Fruit fly (Drosophila melanogaster): ENCODE data around the gene Slbp.

Gene Slbp

dm6 chr3R:29151621-29152092 is 1.4 kb downstream of the Slbp start, which contains the start of gene eIF2D (continued):
- TF ChIP-seq CG12659 (GFP tag; optimal IDR thresholded peaks at IDR 0.05) (peak; percentile 53), CG10267 (tag; optimal IDR thresholded peaks at IDR 0.05) (peak; percentile 73), Kr (GFP tag; optimal IDR thresholded peaks at IDR 0.05) (no peak), repo (GFP tag; optimal IDR thresholded peaks at IDR 0.05) (no peak), Nf-YC (tag; optimal IDR thresholded peaks at IDR 0.05) (peak; percentile 50), CG9215 (GFP tag; IDR thresholded peaks at IDR 0.05) (no peak; the same call in 1 of the 2 replicates), CG3407 (GFP tag; optimal IDR thresholded peaks at IDR 0.05) (no peak), NK7.1 (GFP tag; optimal IDR thresholded peaks at IDR 0.05) (peak; percentile 18), Bdp1 (GFP tag; optimal IDR thresholded peaks at IDR 0.05) (peak; percentile 20), CkIIα-i1 (GFP tag; IDR thresholded peaks at IDR 0.05) (no peak), psq (GFP tag; optimal IDR thresholded peaks at IDR 0.05) (no peak), Doc2 (GFP tag; IDR thresholded peaks at IDR 0.05) (no peak), CG13894 (tag; optimal IDR thresholded peaks at IDR 0.05) (peak; percentile 26), CG30403 (GFP tag; optimal IDR thresholded peaks at IDR 0.05) (peak; percentile 67), nau (GFP tag; optimal IDR thresholded peaks at IDR 0.05) (no peak), CG33557 (GFP tag; optimal IDR thresholded peaks at IDR 0.05) (peak; percentile 14), mirr (GFP tag; optimal IDR thresholded peaks at IDR 0.05) (no peak), CG4820 (GFP tag; optimal IDR thresholded peaks at IDR 0.05) (peak; percentile 51), sisA (GFP tag; IDR thresholded peaks at IDR 0.05) (no peak; the same call in 1 of the 2 replicates), CG16779 (GFP tag; IDR thresholded peaks at IDR 0.05) (0 out of 2 replicates have a peak, but pooled peaks have one; percentile 14), bbx (GFP tag; IDR thresholded peaks at IDR 0.05; ENCODE audit: partially characterized antibody) (no peak), Gsc (GFP tag; IDR thresholded peaks at IDR 0.05) (no peak), Awh (GFP tag; IDR thresholded peaks at IDR 0.05) (peak; percentile 47; the same call in 1 of the 2 replicates), CG4328 (GFP tag; optimal IDR thresholded peaks at IDR 0.05) (peak; percentile 27), ash1 (GFP tag; optimal IDR thresholded peaks at IDR 0.05) (no peak), row (GFP tag; IDR thresholded peaks at IDR 0.05) (peak; percentile 87), fru (optimal IDR thresholded peaks at IDR 0.05) (no peak), scrt (GFP tag; optimal IDR thresholded peaks at IDR 0.05) (no peak), CG34422 (GFP tag; IDR thresholded peaks at IDR 0.05) (peak; percentile 74; the same call in 1 of the 3 replicates), CG12071 (GFP tag; optimal IDR thresholded peaks at IDR 0.05) (no peak), CG14014 (GFP tag; IDR thresholded peaks at IDR 0.05) (peak; percentile 53; the same call in 1 of the 2 replicates), crc (GFP tag; optimal IDR thresholded peaks at IDR 0.05) (peak; percentile 36), run (tag; optimal IDR thresholded peaks at IDR 0.05) (no peak), Asciz (GFP tag; optimal IDR thresholded peaks at IDR 0.05) (no peak), CG17912 (GFP tag; optimal IDR thresholded peaks at IDR 0.05) (no peak), CG10543 (GFP tag; optimal IDR thresholded peaks at IDR 0.05) (peak; percentile 36), crol (GFP tag; IDR thresholded peaks at IDR 0.05) (no peak), CG7963 (GFP tag; IDR thresholded peaks at IDR 0.05; ENCODE audit: partially characterized antibody) (no peak), Dp (GFP tag; optimal IDR thresholded peaks at IDR 0.05) (peak; percentile 1), CG7357 (GFP tag; IDR thresholded peaks at IDR 0.05) (no peak), Mrtf (GFP tag; IDR thresholded peaks at IDR 0.05) (peak; percentile 61; the same call in 1 of the 3 replicates), h (optimal IDR thresholded peaks at IDR 0.05) (no peak), CG11560 (tag; IDR thresholded peaks at IDR 0.05) (no peak), NC2α (GFP tag; optimal IDR thresholded peaks at IDR 0.05) (no peak), D (optimal IDR thresholded peaks at IDR 0.05) (no peak), D (GFP tag; optimal IDR thresholded peaks at IDR 0.05) (peak; percentile 46), CG10321 (GFP tag; IDR thresholded peaks at IDR 0.05) (no peak), CG4617 (GFP tag; optimal IDR thresholded peaks at IDR 0.05; ENCODE audit: borderline replicate concordance) (peak; percentile 47), CG14860 (GFP tag; IDR thresholded peaks at IDR 0.05; ENCODE audit: partially characterized antibody) (no peak), NC2β (GFP tag; optimal IDR thresholded peaks at IDR 0.05) (peak; percentile 5), Spps (tag; optimal IDR thresholded peaks at IDR 0.05) (peak; percentile 35), CG9609 (GFP tag; optimal IDR thresholded peaks at IDR 0.05) (no peak)

Data from whole organism, embryonic.